Fruit fly (Drosophila melanogaster) whole organism, wandering third instar larva: Measurements from ENCODE around the gene Obp18a.

Experiments
- Abd-B ChIP-seq: fragments of >200 bp; optimal IDR thresholded peaks from 2 replicates; lab custom pipeline; 2017; ENCODE audit warnings: missing biosample characterization, missing genetic modification characterization
- CG32264 ChIP-seq: fragments of 200-800 bp; sonication (Bioruptor generic); optimal IDR thresholded peaks from 2 replicates; lab custom pipeline; 2016; ENCODE audit warnings: missing biosample characterization, missing genetic modification characterization
- CG9705 ChIP-seq: fragments of 200-800 bp; sonication (Bioruptor generic); optimal IDR thresholded peaks from 2 replicates; lab custom pipeline; 2018; ENCODE audit warnings: missing biosample characterization, mild to moderate bottlenecking, missing genetic modification characterization
- CrebA ChIP-seq: fragments of 200-800 bp; sonication (Bioruptor generic); optimal IDR thresholded peaks from 2 replicates; lab custom pipeline; 2016; ENCODE audit warnings: missing biosample characterization, mild to moderate bottlenecking, missing genetic modification characterization, borderline replicate concordance
- Dfd ChIP-seq: fragments of >200 bp; optimal IDR thresholded peaks from 2 replicates; lab custom pipeline; 2017; ENCODE audit warnings: missing biosample characterization, missing genetic modification characterization
- Dif ChIP-seq: fragments of 200-275, 200-300 bp; sonication (Bioruptor generic); optimal IDR thresholded peaks from 2 replicates; lab custom pipeline; 2018; ENCODE audit warnings: missing biosample characterization, missing genetic modification characterization; ENCODE audit not compliant: partially characterized antibody
- GATAd ChIP-seq: sonication (Bioruptor generic); optimal IDR thresholded peaks from 2 replicates; lab custom pipeline; 2016; ENCODE audit warnings: missing biosample characterization, missing genetic modification characterization
- HLH106 ChIP-seq: fragments of 200-800 bp; optimal IDR thresholded peaks from 3 replicates; lab custom pipeline; 2019; ENCODE audit warnings: missing biosample characterization, mild to moderate bottlenecking, missing genetic modification characterization, moderate library complexity
- Hnf4 ChIP-seq: fragments of 200-800 bp; sonication (Bioruptor generic); optimal IDR thresholded peaks from 2 replicates; lab custom pipeline; 2016; ENCODE audit warnings: missing biosample characterization, mild to moderate bottlenecking, missing genetic modification characterization
- Hr78 ChIP-seq: fragments of >200 bp; optimal IDR thresholded peaks from 2 replicates; lab custom pipeline; 2017; ENCODE audit warnings: missing biosample characterization, missing genetic modification characterization
- Hr83 ChIP-seq: fragments of 200-300 bp; sonication (Bioruptor generic); optimal IDR thresholded peaks from 2 replicates; lab custom pipeline; 2016; ENCODE audit warnings: missing biosample characterization, mild to moderate bottlenecking, missing genetic modification characterization, moderate library complexity; ENCODE audit not compliant: poor library complexity, severe bottlenecking
- Jra ChIP-seq: sonication (Bioruptor generic); optimal IDR thresholded peaks from 2 replicates; lab custom pipeline; 2016; ENCODE audit warnings: missing biosample characterization, missing genetic modification characterization
- Mio ChIP-seq: sonication (Bioruptor generic); optimal IDR thresholded peaks from 2 replicates; lab custom pipeline; 2016; ENCODE audit warnings: missing biosample characterization, missing genetic modification characterization
- Myc ChIP-seq: fragments of >200 bp; optimal IDR thresholded peaks from 2 replicates; lab custom pipeline; 2017
- N ChIP-seq: fragments of >200 bp; optimal IDR thresholded peaks from 2 replicates; lab custom pipeline; 2018; ENCODE audit warnings: missing biosample characterization, missing external identifiers, missing genetic modification characterization
- OdsH ChIP-seq: fragments of 200-800 bp; sonication (Bioruptor generic); optimal IDR thresholded peaks from 2 replicates; lab custom pipeline; 2016; ENCODE audit warnings: missing biosample characterization, mild to moderate bottlenecking, missing genetic modification characterization
- Rel ChIP-seq, 2 experiments: fragments of 200-800 bp; sonication (Bioruptor generic) in 1 of 2; optimal IDR thresholded peaks; 2 replicates in 1 of 2; 3 replicates in 1 of 2; lab custom pipeline; 2016 to 2019; ENCODE audit warnings: mild to moderate bottlenecking in 2 of 2, missing biosample characterization in 2 of 2, missing genetic modification characterization in 2 of 2, moderate library complexity in 1 of 2
- Sp1 ChIP-seq: fragments of 200-800 bp; sonication (Bioruptor generic); optimal IDR thresholded peaks from 3 replicates; lab custom pipeline; 2019; ENCODE audit warnings: missing biosample characterization, mild to moderate bottlenecking, missing genetic modification characterization, moderate library complexity
- Vsx2 ChIP-seq: fragments of 200-300, 225-300 bp; sonication (Bioruptor generic); optimal IDR thresholded peaks from 2 replicates; lab custom pipeline; 2018; ENCODE audit warnings: missing biosample characterization, missing genetic modification characterization; ENCODE audit not compliant: partially characterized antibody
- br ChIP-seq: fragments of 200-800 bp; sonication (Bioruptor generic); optimal IDR thresholded peaks from 2 replicates; lab custom pipeline; 2016; ENCODE audit warnings: missing biosample characterization, missing genetic modification characterization
- brk ChIP-seq: fragments of 200-800 bp; sonication (Bioruptor generic); optimal IDR thresholded peaks from 2 replicates; lab custom pipeline; 2016; ENCODE audit warnings: missing biosample characterization, mild to moderate bottlenecking, missing genetic modification characterization
- dl ChIP-seq, 2 experiments: fragments of 175-275, 200-275 bp in 1 of 2; fragments of 200-275 bp in 1 of 2; sonication (Bioruptor generic); optimal IDR thresholded peaks; lab custom pipeline; 2018; ENCODE audit warnings: mild to moderate bottlenecking in 2 of 2, missing biosample characterization in 2 of 2, missing genetic modification characterization in 2 of 2, moderate library complexity in 2 of 2; ENCODE audit not compliant: partially characterized antibody in 2 of 2, insufficient read depth in 1 of 2
- dmrt93B ChIP-seq: fragments of 200-800 bp; sonication (Bioruptor generic); optimal IDR thresholded peaks from 2 replicates; lab custom pipeline; 2018; ENCODE audit warnings: missing biosample characterization, mild to moderate bottlenecking, missing genetic modification characterization
- dsf ChIP-seq: sonication (Bioruptor generic); optimal IDR thresholded peaks from 2 replicates; lab custom pipeline; 2016; ENCODE audit warnings: missing biosample characterization, missing genetic modification characterization, borderline replicate concordance
- ey ChIP-seq: fragments of 200-800 bp; sonication (Bioruptor generic); optimal IDR thresholded peaks from 2 replicates; lab custom pipeline; 2016; ENCODE audit warnings: missing biosample characterization, missing genetic modification characterization
- foxo ChIP-seq, 2 experiments: fragments of 200-800 bp; sonication (Bioruptor generic); optimal IDR thresholded peaks; 2 replicates in 1 of 2; 3 replicates in 1 of 2; lab custom pipeline; 2016 to 2017; ENCODE audit warnings: missing biosample characterization in 2 of 2, missing genetic modification characterization in 2 of 2
- fru ChIP-seq: fragments of 200-800 bp; sonication (Bioruptor generic); optimal IDR thresholded peaks from 3 replicates; lab custom pipeline; 2016; ENCODE audit warnings: missing biosample characterization, mild to moderate bottlenecking, missing genetic modification characterization
- h ChIP-seq: fragments of 200-800 bp; sonication (Bioruptor generic); optimal IDR thresholded peaks from 3 replicates; lab custom pipeline; 2016; ENCODE audit warnings: missing biosample characterization, mild to moderate bottlenecking, missing genetic modification characterization
- jim ChIP-seq: fragments of 175-275, 200-325 bp; sonication (Bioruptor generic); optimal IDR thresholded peaks from 2 replicates; lab custom pipeline; 2016; ENCODE audit warnings: missing biosample characterization, mild to moderate bottlenecking, missing genetic modification characterization
- lola ChIP-seq: fragments of >200 bp; optimal IDR thresholded peaks from 2 replicates; lab custom pipeline; 2017; ENCODE audit warnings: missing biosample characterization, missing genetic modification characterization
- pan ChIP-seq: fragments of >200 bp; optimal IDR thresholded peaks from 2 replicates; lab custom pipeline; 2017
- psq ChIP-seq: fragments of 200-800 bp; sonication (Bioruptor generic); optimal IDR thresholded peaks from 3 replicates; lab custom pipeline; 2017; ENCODE audit warnings: missing biosample characterization, mild to moderate bottlenecking, missing genetic modification characterization, moderate library complexity
- rgr ChIP-seq: fragments of 200-800 bp; sonication (Bioruptor generic); optimal IDR thresholded peaks from 3 replicates; lab custom pipeline; 2016; ENCODE audit warnings: missing biosample characterization, mild to moderate bottlenecking, missing genetic modification characterization
- sage ChIP-seq: fragments of 200-800 bp; sonication (Bioruptor generic); optimal IDR thresholded peaks from 2 replicates; lab custom pipeline; 2016; ENCODE audit warnings: missing biosample characterization, mild to moderate bottlenecking, missing genetic modification characterization
- sv ChIP-seq: fragments of 200-800 bp; sonication (Bioruptor generic); optimal IDR thresholded peaks from 3 replicates; lab custom pipeline; 2016; ENCODE audit warnings: missing biosample characterization, missing genetic modification characterization
- tai ChIP-seq: sonication (Bioruptor generic); optimal IDR thresholded peaks from 2 replicates; lab custom pipeline; 2016; ENCODE audit warnings: missing biosample characterization, missing genetic modification characterization
- usp ChIP-seq: fragments of >200 bp; optimal IDR thresholded peaks from 2 replicates; lab custom pipeline; 2017; ENCODE audit warnings: missing biosample characterization, missing genetic modification characterization
- woc ChIP-seq: sonication (Bioruptor generic); optimal IDR thresholded peaks from 2 replicates; lab custom pipeline; 2016; ENCODE audit warnings: missing biosample characterization, mild to moderate bottlenecking, missing genetic modification characterization

The Obp18a gene

DNA sequence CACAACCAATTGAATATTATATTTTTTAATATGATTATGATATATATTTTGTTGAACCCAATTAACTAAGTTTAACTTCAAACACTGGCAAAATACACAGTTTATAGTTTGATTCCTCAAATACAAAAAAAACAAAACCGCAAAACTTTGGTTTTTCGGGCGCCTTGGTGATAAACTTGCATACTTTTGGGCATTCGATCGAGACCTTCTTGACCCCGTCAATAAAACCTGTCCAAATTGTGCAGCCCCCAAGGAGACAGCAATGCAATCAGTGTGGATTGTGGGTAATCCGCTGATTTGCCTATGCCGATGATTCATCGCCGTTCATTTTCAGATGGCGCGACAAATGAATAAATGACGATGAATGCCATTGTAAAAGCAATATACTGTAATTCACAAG lies 21.8 kb upstream of the Obp18a start:
- TF ChIP-seq Mio (GFP tag; lab: Kevin White, UChicago) (no peak), Rel (GFP tag; optimal IDR thresholded peaks at IDR 0.05; lab: Kevin White, UChicago) (no peak), Rel (tag; optimal IDR thresholded peaks at IDR 0.05; lab: Kevin White, UChicago) (peak; percentile 25)
- TF ChIP-seq, all 38 proteins: peak for 1

DNA sequence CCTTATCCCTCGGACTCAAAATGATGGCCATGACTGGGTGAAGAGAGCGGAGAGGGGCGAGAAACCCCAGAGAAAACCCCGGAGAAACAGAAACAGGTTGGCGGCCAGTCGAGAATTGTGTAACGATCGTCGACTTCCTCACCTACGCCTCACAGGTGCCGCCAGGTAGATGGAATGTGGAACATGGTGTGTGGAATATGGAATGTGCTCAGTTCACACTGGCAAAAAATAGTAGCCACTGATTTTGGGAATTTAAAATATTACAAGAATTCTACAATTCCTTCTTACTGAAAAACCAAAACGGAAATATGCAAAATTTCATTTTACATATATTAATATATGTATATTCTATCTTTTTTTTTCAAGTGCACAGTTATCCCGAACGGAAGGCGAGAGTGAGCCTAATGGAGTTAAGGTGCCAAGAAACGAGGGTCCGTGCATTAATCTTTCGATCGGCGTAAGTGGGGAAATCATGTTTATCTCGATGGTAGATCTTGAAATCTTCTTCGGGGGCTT lies 20.3 kb upstream of the Obp18a start:
- TF ChIP-seq brk, result peak; percentile 83
- peak; percentile 85 for TF ChIP-seq OdsH (GFP tag; lab: Kevin White, UChicago)
- TF ChIP-seq Rel (GFP tag; optimal IDR thresholded peaks at IDR 0.05; lab: Kevin White, UChicago), result peak; percentile 56
- peak; percentile 89 for TF ChIP-seq Rel (tag; optimal IDR thresholded peaks at IDR 0.05; lab: Kevin White, UChicago)
- no peak for TF ChIP-seq Myc
- TF ChIP-seq h (GFP tag; lab: Kevin White, UChicago), result peak; percentile 88
- TF ChIP-seq CG9705, result peak; percentile 79
- peak; percentile 63 for TF ChIP-seq Vsx2 (GFP tag; lab: Kevin White, UChicago)
- peak; percentile 61 for TF ChIP-seq Dif (GFP tag; lab: Kevin White, UChicago)
- TF ChIP-seq Sp1, result peak; percentile 91
- peak; percentile 85 for TF ChIP-seq psq (GFP tag; lab: Kevin White, UChicago)
- no peak for TF ChIP-seq Dfd
- TF ChIP-seq dmrt93B (GFP tag; lab: Kevin White, UChicago), result peak; percentile 75
- peak; percentile 27 for TF ChIP-seq dsf (GFP tag; lab: Kevin White, UChicago)
- peak; percentile 75 for TF ChIP-seq br
- peak; percentile 31 for TF ChIP-seq Jra (GFP tag; lab: Kevin White, UChicago)
- TF ChIP-seq rgr (GFP tag; lab: Kevin White, UChicago), result peak; percentile 89
- TF ChIP-seq Abd-B (GFP tag; lab: Kevin White, UChicago), result no peak
- TF ChIP-seq woc (GFP tag; lab: Kevin White, UChicago), result peak; percentile 33
- TF ChIP-seq HLH106 (tag; lab: Kevin White, UChicago), result peak; percentile 90
- peak in 1 of 2 experiments; percentile 89 for TF ChIP-seq foxo (GFP tag; optimal IDR thresholded peaks at IDR 0.05; lab: Kevin White, UChicago)
- TF ChIP-seq N (GFP tag; lab: Kevin White, UChicago), result no peak
- no peak for TF ChIP-seq lola (GFP tag; lab: Kevin White, UChicago)
- TF ChIP-seq sv (GFP tag; lab: Kevin White, UChicago), result peak; percentile 61
- TF ChIP-seq tai (GFP tag; lab: Kevin White, UChicago), result no peak
- TF ChIP-seq CG32264 (GFP tag; lab: Kevin White, UChicago), result no peak
- peak; percentile 16 to 30 for TF ChIP-seq dl (GFP tag; optimal IDR thresholded peaks at IDR 0.05; lab: Kevin White, UChicago; ENCODE audit: insufficient read depth in 1 of 2, partially characterized antibody in 2 of 2)
- TF ChIP-seq jim (GFP tag; lab: Kevin White, UChicago), result no peak
- peak; percentile 89 for TF ChIP-seq fru
- no peak for TF ChIP-seq Hr78 (GFP tag; lab: Kevin White, UChicago)
- TF ChIP-seq Hnf4 (GFP tag; lab: Kevin White, UChicago), result peak; percentile 80
- TF ChIP-seq ey (GFP tag; lab: Kevin White, UChicago), result peak; percentile 79
- peak; percentile 77 for TF ChIP-seq sage (GFP tag; lab: Kevin White, UChicago)
- TF ChIP-seq usp, result no peak

DNA sequence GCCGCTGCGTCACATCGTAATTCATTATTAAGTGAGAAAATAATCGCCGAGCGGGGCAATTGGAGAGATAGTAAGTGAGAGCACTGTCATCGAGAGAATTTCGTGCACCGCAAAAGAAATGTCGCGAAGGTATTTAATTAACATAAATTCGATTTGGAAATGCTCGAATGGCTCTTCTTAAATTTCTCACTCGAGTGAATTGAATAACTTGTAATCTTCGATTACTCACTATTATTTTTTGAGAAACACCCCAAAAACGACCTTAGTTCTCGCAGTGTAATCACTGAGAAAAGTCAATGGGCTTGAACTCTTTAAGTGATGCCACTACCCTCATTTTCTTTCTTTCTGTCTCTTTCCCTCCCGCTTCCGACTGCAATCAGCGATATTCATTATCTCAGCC lies 19.3 kb upstream of the Obp18a start:
- TF ChIP-seq dmrt93B (GFP tag; lab: Kevin White, UChicago) (peak; percentile 78), woc (GFP tag; lab: Kevin White, UChicago) (peak; percentile 81), Abd-B (GFP tag; lab: Kevin White, UChicago) (no peak), sv (GFP tag; lab: Kevin White, UChicago) (peak; percentile 73), h (GFP tag; lab: Kevin White, UChicago) (peak; percentile 90), HLH106 (tag; lab: Kevin White, UChicago) (peak; percentile 89), dl (GFP tag; optimal IDR thresholded peaks at IDR 0.05; lab: Kevin White, UChicago; ENCODE audit: insufficient read depth in 1 of 2, partially characterized antibody in 2 of 2) (no peak), rgr (GFP tag; lab: Kevin White, UChicago) (peak; percentile 89), usp (no peak), Myc (no peak), CrebA (GFP tag; lab: Kevin White, UChicago) (no peak), Jra (GFP tag; lab: Kevin White, UChicago) (peak; percentile 69), OdsH (GFP tag; lab: Kevin White, UChicago) (peak; percentile 85), CG32264 (GFP tag; lab: Kevin White, UChicago) (peak; percentile 89), Dif (GFP tag; lab: Kevin White, UChicago) (no peak), Sp1 (peak; percentile 86), br (peak; percentile 92), fru (peak; percentile 92), Rel (GFP tag; optimal IDR thresholded peaks at IDR 0.05; lab: Kevin White, UChicago) (peak; percentile 56), Rel (tag; optimal IDR thresholded peaks at IDR 0.05; lab: Kevin White, UChicago) (peak; percentile 52), brk (peak; percentile 58), pan (lab: Kevin White, UChicago) (no peak), jim (GFP tag; lab: Kevin White, UChicago) (no peak), Hr83 (GFP tag; lab: Kevin White, UChicago) (no peak), lola (GFP tag; lab: Kevin White, UChicago) (no peak), N (GFP tag; lab: Kevin White, UChicago) (no peak), GATAd (GFP tag; lab: Kevin White, UChicago) (no peak), ey (GFP tag; lab: Kevin White, UChicago) (peak; percentile 90), foxo (GFP tag; optimal IDR thresholded peaks at IDR 0.05; lab: Kevin White, UChicago) (peak; percentile 70 to 89), Hr78 (GFP tag; lab: Kevin White, UChicago) (no peak), tai (GFP tag; lab: Kevin White, UChicago) (peak; percentile 57), Dfd (no peak), psq (GFP tag; lab: Kevin White, UChicago) (peak; percentile 81), Hnf4 (GFP tag; lab: Kevin White, UChicago) (peak; percentile 83), Mio (GFP tag; lab: Kevin White, UChicago) (peak; percentile 5), CG9705 (peak; percentile 50), Vsx2 (GFP tag; lab: Kevin White, UChicago) (no peak), dsf (GFP tag; lab: Kevin White, UChicago) (no peak), sage (GFP tag; lab: Kevin White, UChicago) (peak; percentile 73)
